Fruit fly (Drosophila melanogaster) S2 (cell line): ENCODE data around the gene CG2854.

ENCODE experiments used
- CG8478 ChIP-seq: fragments of >200 bp; optimal IDR thresholded peaks from 2 replicates; lab custom pipeline; 2018
- CTCF ChIP-seq, 2 experiments: fragments of >200 bp; optimal IDR thresholded peaks; 2 replicates each; lab custom pipeline; 2018

dm6 chrX:2308403-2308965 is 18.4 kb upstream of the CG2854 start:
- TF ChIP-seq CTCF (optimal IDR thresholded peaks at IDR 0.05; lab: Kevin White, UChicago) (no peak), CG8478 (lab: Kevin White, UChicago) (no peak)
